Worm (Caenorhabditis elegans) whole organism, L4 larva: ENCODE measurements around the gene pgp-11.

Experiments used
- F44E2.7 ChIP-seq: fragments of 200-800 bp; sonication (Bioruptor generic); IDR thresholded peaks from 2 replicates; pipeline ENCODE4 v2.1.2; 2022; ENCODE audit warnings: missing genetic modification characterization, missing compliant biosample characterization
- ZK546.5 ChIP-seq, 2 experiments: sonication (generic microtip); optimal IDR thresholded peaks; 2 replicates each; lab custom pipeline; 2017; ENCODE audit warnings: missing biosample characterization in 2 of 2, missing genetic modification characterization in 2 of 2
- ama-1 ChIP-seq: fragments of 150-350 bp; optimal IDR thresholded peaks from 2 replicates; lab custom pipeline; 2014; ENCODE audit warnings: inconsistent platforms, mixed read lengths
- ceh-28 ChIP-seq: fragments of 150-350 bp; optimal IDR thresholded peaks from 2 replicates; lab custom pipeline; 2014; ENCODE audit warnings: missing biosample characterization, missing genetic modification reagents, missing genetic modification characterization
- ceh-62 ChIP-seq: sonication (generic microtip); optimal IDR thresholded peaks from 2 replicates; lab custom pipeline; 2017; ENCODE audit warnings: missing biosample characterization, missing genetic modification characterization
- daf-16 ChIP-seq, 3 experiments: sonication (generic microtip); optimal IDR thresholded peaks; 2 replicates each; lab custom pipeline; 2016 to 2017; ENCODE audit warnings: missing genetic modification characterization in 3 of 3, missing genetic modification reagents in 3 of 3, mild to moderate bottlenecking in 2 of 3, missing compliant biosample characterization in 2 of 3, missing biosample characterization in 1 of 3, moderate library complexity in 1 of 3
- fkh-10 ChIP-seq: fragments of 150-350 bp; optimal IDR thresholded peaks from 2 replicates; lab custom pipeline; 2014; ENCODE audit warnings: missing biosample characterization, missing genetic modification reagents, missing genetic modification characterization
- nhr-102 ChIP-seq: sonication (generic microtip); optimal IDR thresholded peaks from 2 replicates; lab custom pipeline; 2016; ENCODE audit warnings: mild to moderate bottlenecking, missing genetic modification characterization, moderate library complexity, missing compliant biosample characterization
- nhr-11 ChIP-seq: fragments of 150-350 bp; optimal IDR thresholded peaks from 2 replicates; lab custom pipeline; 2014; ENCODE audit warnings: missing biosample characterization, missing genetic modification characterization
- nhr-25 ChIP-seq: sonication (generic microtip); optimal IDR thresholded peaks from 2 replicates; lab custom pipeline; 2017; ENCODE audit warnings: missing genetic modification characterization, mild to moderate bottlenecking, missing compliant biosample characterization, antibody characterized with exemption, moderate library complexity, borderline replicate concordance; ENCODE audit not compliant: insufficient read depth
- pqm-1 ChIP-seq: sonication (generic microtip); optimal IDR thresholded peaks from 2 replicates; lab custom pipeline; 2017; ENCODE audit warnings: missing biosample characterization, missing genetic modification characterization
- snpc-4 ChIP-seq: fragments of 150-350 bp; optimal IDR thresholded peaks from 2 replicates; lab custom pipeline; 2014; ENCODE audit warnings: missing biosample characterization, missing genetic modification characterization
- unc-62 ChIP-seq, 3 experiments: fragments of 150-350 bp in 1 of 3; sonication (generic microtip); optimal IDR thresholded peaks in 2 of 3; peaks in 1 of 3; 1 replicate in 1 of 3; 2 replicates in 2 of 3; lab custom pipeline; 2014 to 2017; ENCODE audit warnings: missing biosample characterization in 3 of 3, missing genetic modification characterization in 3 of 3, missing genetic modification reagents in 3 of 3, missing genotype in 1 of 3

- no peak for TF ChIP-seq nhr-11 (tag; lab: Kevin White, UChicago)
- TF ChIP-seq nhr-102, result no peak
- no peak for TF ChIP-seq ceh-28 (tag; lab: Kevin White, UChicago)
- no peak for TF ChIP-seq F44E2.7 (GFP tag; lab: Robert Waterston, UW)
- TF ChIP-seq unc-62 (GFP tag; optimal IDR thresholded peaks at IDR 0.05 in 1 of 2; lab: Kevin White, UChicago), result no peak
- TF ChIP-seq unc-62 (tag; optimal IDR thresholded peaks at IDR 0.05; lab: Kevin White, UChicago), result no peak
- TF ChIP-seq ama-1 (lab: Kevin White, UChicago), result no peak
- no peak for TF ChIP-seq daf-16 (GFP tag; optimal IDR thresholded peaks at IDR 0.05; lab: Kevin White, UChicago)
- TF ChIP-seq daf-16 (tag; optimal IDR thresholded peaks at IDR 0.05; lab: Kevin White, UChicago), result no peak
- no peak for TF ChIP-seq ZK546.5 (tag; optimal IDR thresholded peaks at IDR 0.05; lab: Kevin White, UChicago)
- no peak for TF ChIP-seq pqm-1
- TF ChIP-seq nhr-25 (tag; lab: Kevin White, UChicago), result no peak
- no peak for TF ChIP-seq fkh-10
- no peak for TF ChIP-seq snpc-4 (tag; lab: Kevin White, UChicago)
- no peak for TF ChIP-seq ceh-62 (tag; lab: Kevin White, UChicago)
Measured at ce11 chrII:7968393-7968792, 35.7 kb downstream of the pgp-11 start.
